Worm (Caenorhabditis elegans) whole organism, young adult: ENCODE data around the gene ttr-17.

Source experiments
- C06A6.2 ChIP-seq: fragments of 200-800 bp; sonication (Bioruptor generic); conservative IDR thresholded peaks from 2 replicates; pipeline ENCODE4 v1.3.6; 2022; ENCODE audit warnings: missing genetic modification characterization, missing compliant biosample characterization
- C17E4.6 ChIP-seq: fragments of 200-800 bp; sonication (Bioruptor generic); IDR thresholded peaks from 2 replicates; pipeline ENCODE4 v1.3.6; 2022; ENCODE audit warnings: missing genetic modification reagents, missing genetic modification characterization, missing compliant biosample characterization
- D2030.7 ChIP-seq: fragments of 200-800 bp; sonication (Bioruptor generic); IDR thresholded peaks from 2 replicates; pipeline ENCODE4 v1.3.6; 2022; ENCODE audit warnings: missing genetic modification reagents, missing genetic modification characterization, missing compliant biosample characterization
- F10E7.11 ChIP-seq: sonication (generic microtip); optimal IDR thresholded peaks from 2 replicates; lab custom pipeline; 2017; ENCODE audit warnings: mild to moderate bottlenecking, missing genetic modification characterization, moderate library complexity, missing compliant biosample characterization
- F49E8.2 ChIP-seq: sonication (generic microtip); optimal IDR thresholded peaks from 3 replicates; lab custom pipeline; 2017; ENCODE audit warnings: missing genetic modification characterization, mild to moderate bottlenecking, missing compliant biosample characterization, antibody characterized with exemption, moderate library complexity; ENCODE audit not compliant: insufficient read depth
- F52B5.7 ChIP-seq: sonication (generic microtip); optimal IDR thresholded peaks from 2 replicates; lab custom pipeline; 2016; ENCODE audit warnings: mild to moderate bottlenecking, missing genetic modification characterization, missing compliant biosample characterization
- K11D2.4 ChIP-seq: fragments of 200-800 bp; sonication (Bioruptor generic); IDR thresholded peaks from 2 replicates; pipeline ENCODE4 v1.3.6; 2022; ENCODE audit warnings: missing genetic modification reagents, missing genetic modification characterization, missing compliant biosample characterization
- T26A5.8 ChIP-seq: sonication (generic microtip); optimal IDR thresholded peaks from 2 replicates; lab custom pipeline; 2016; ENCODE audit warnings: missing genetic modification characterization, missing compliant biosample characterization
- aptf-2 ChIP-seq: fragments of 200-800 bp; sonication (Bioruptor generic); conservative IDR thresholded peaks from 2 replicates; pipeline ENCODE4 v1.3.6; 2022; ENCODE audit warnings: missing genetic modification reagents, missing genetic modification characterization, missing compliant biosample characterization
- aptf-3 ChIP-seq: fragments of 200-800 bp; sonication (Bioruptor generic); IDR thresholded peaks from 2 replicates; pipeline ENCODE4 v1.3.6; 2022; ENCODE audit warnings: missing genetic modification characterization, missing compliant biosample characterization
- athp-1 ChIP-seq: sonication (generic microtip); optimal IDR thresholded peaks from 2 replicates; lab custom pipeline; 2017; ENCODE audit warnings: mild to moderate bottlenecking, missing genetic modification characterization, missing compliant biosample characterization
- attf-3 ChIP-seq: fragments of 200-800 bp; sonication (Bioruptor generic); conservative IDR thresholded peaks from 2 replicates; pipeline ENCODE4 v1.3.6; 2022; ENCODE audit warnings: missing genetic modification reagents, missing genetic modification characterization, missing compliant biosample characterization
- attf-5 ChIP-seq: fragments of 200-800 bp; sonication (Bioruptor generic); optimal IDR thresholded peaks from 2 replicates; lab custom pipeline; 2018; ENCODE audit warnings: mild to moderate bottlenecking, missing genetic modification characterization, missing compliant biosample characterization
- attf-6 ChIP-seq: fragments of 200-800 bp; sonication (Bioruptor generic); IDR thresholded peaks from 2 replicates; pipeline ENCODE4 v1.3.6; 2022; ENCODE audit warnings: missing genetic modification reagents, missing genetic modification characterization, missing compliant biosample characterization
- bed-2 ChIP-seq: fragments of 200-800 bp; sonication (Bioruptor generic); IDR thresholded peaks from 2 replicates; pipeline ENCODE4 v1.3.6; 2022; ENCODE audit warnings: missing genetic modification reagents, missing genetic modification characterization, missing compliant biosample characterization
- ccch-3 ChIP-seq: fragments of 200-800 bp; sonication (Bioruptor generic); optimal IDR thresholded peaks from 2 replicates; lab custom pipeline; 2018; ENCODE audit warnings: mild to moderate bottlenecking, missing genetic modification characterization, missing compliant biosample characterization
- cebp-2 ChIP-seq: fragments of 200-800 bp; sonication (Bioruptor generic); IDR thresholded peaks from 2 replicates; pipeline ENCODE4 v1.3.6; 2022; ENCODE audit warnings: missing genetic modification characterization, missing compliant biosample characterization
- ceh-91 ChIP-seq: fragments of 200-800 bp; sonication (Bioruptor generic); IDR thresholded peaks from 2 replicates; pipeline ENCODE4 v1.3.6; 2022; ENCODE audit warnings: missing genetic modification reagents, missing genetic modification characterization, missing compliant biosample characterization
- chd-7 ChIP-seq: sonication (generic microtip); optimal IDR thresholded peaks from 2 replicates; lab custom pipeline; 2016; ENCODE audit warnings: mild to moderate bottlenecking, missing genetic modification characterization, moderate library complexity, missing compliant biosample characterization
- dpff-1 ChIP-seq: sonication (generic microtip); optimal IDR thresholded peaks from 2 replicates; lab custom pipeline; 2017; ENCODE audit warnings: mild to moderate bottlenecking, missing genetic modification characterization, missing compliant biosample characterization
- ekl-4 ChIP-seq: fragments of 200-800 bp; sonication (Bioruptor generic); IDR thresholded peaks from 2 replicates; pipeline ENCODE4 v1.3.6; 2022; ENCODE audit warnings: missing genetic modification reagents, missing genetic modification characterization, missing compliant biosample characterization
- fkh-3 ChIP-seq: sonication (generic microtip); optimal IDR thresholded peaks from 2 replicates; lab custom pipeline; 2016; ENCODE audit warnings: mild to moderate bottlenecking, missing genetic modification characterization, missing compliant biosample characterization
- gei-17 ChIP-seq: fragments of 200-800 bp; sonication (Bioruptor generic); optimal IDR thresholded peaks from 2 replicates; lab custom pipeline; 2018; ENCODE audit warnings: mild to moderate bottlenecking, missing genetic modification characterization, missing compliant biosample characterization
- him-1 ChIP-seq: sonication (generic microtip); optimal IDR thresholded peaks from 2 replicates; lab custom pipeline; 2016; ENCODE audit warnings: missing genotype, missing genetic modification reagents, missing genetic modification characterization, missing compliant biosample characterization
- hlh-12 ChIP-seq: sonication (generic microtip); optimal IDR thresholded peaks from 2 replicates; lab custom pipeline; 2016; ENCODE audit warnings: missing genetic modification characterization, missing compliant biosample characterization
- let-526 ChIP-seq: fragments of 200-800 bp; sonication (Bioruptor generic); IDR thresholded peaks from 2 replicates; pipeline ENCODE4 v1.3.6; 2022; ENCODE audit warnings: missing genetic modification reagents, missing genetic modification characterization, missing compliant biosample characterization
- let-607 ChIP-seq, 2 experiments: fragments of 200-800 bp in 1 of 2; sonication (Bioruptor generic) in 1 of 2; sonication (generic microtip) in 1 of 2; optimal IDR thresholded peaks; 2 replicates each; lab custom pipeline; 2016 to 2018; ENCODE audit warnings: mild to moderate bottlenecking in 2 of 2, missing compliant biosample characterization in 2 of 2, missing genetic modification characterization in 2 of 2, moderate library complexity in 2 of 2, missing genotype in 1 of 2
- lin-26 ChIP-seq: fragments of 200-800 bp; sonication (Bioruptor generic); IDR thresholded peaks from 2 replicates; pipeline ENCODE4 v1.3.6; 2022; ENCODE audit warnings: missing genetic modification reagents, missing genetic modification characterization, missing compliant biosample characterization
- lin-40 ChIP-seq: sonication (generic microtip); optimal IDR thresholded peaks from 2 replicates; lab custom pipeline; 2016; ENCODE audit warnings: missing genetic modification characterization, mild to moderate bottlenecking, missing compliant biosample characterization, missing genotype, missing genetic modification reagents
- lsl-1 ChIP-seq: fragments of 200-800 bp; sonication (Bioruptor generic); optimal IDR thresholded peaks from 2 replicates; lab custom pipeline; 2018; ENCODE audit warnings: mild to moderate bottlenecking, missing genetic modification characterization, moderate library complexity, missing compliant biosample characterization
- lsy-27 ChIP-seq: sonication (generic microtip); optimal IDR thresholded peaks from 2 replicates; lab custom pipeline; 2017; ENCODE audit warnings: missing genetic modification characterization, mild to moderate bottlenecking, missing compliant biosample characterization, antibody characterized with exemption, missing genotype, borderline replicate concordance; ENCODE audit not compliant: insufficient read depth
- mel-28 ChIP-seq: sonication (generic microtip); optimal IDR thresholded peaks from 2 replicates; lab custom pipeline; 2016; ENCODE audit warnings: borderline replicate concordance, mild to moderate bottlenecking, missing genetic modification characterization, missing compliant biosample characterization
- nfya-1 ChIP-seq: sonication (generic microtip); optimal IDR thresholded peaks from 2 replicates; lab custom pipeline; 2017; ENCODE audit warnings: antibody characterized with exemption, missing compliant biosample characterization, missing genetic modification characterization, borderline replicate concordance; ENCODE audit not compliant: insufficient read depth
- nhr-27 ChIP-seq: fragments of 200-800 bp; sonication (Bioruptor generic); optimal IDR thresholded peaks from 2 replicates; lab custom pipeline; 2018; ENCODE audit warnings: mild to moderate bottlenecking, missing genetic modification characterization, moderate library complexity, missing compliant biosample characterization
- nhr-80 ChIP-seq: sonication (generic microtip); optimal IDR thresholded peaks from 2 replicates; lab custom pipeline; 2016; ENCODE audit warnings: missing genetic modification characterization, missing compliant biosample characterization
- somi-1 ChIP-seq: fragments of 200-800 bp; sonication (Bioruptor generic); optimal IDR thresholded peaks from 2 replicates; lab custom pipeline; 2018; ENCODE audit warnings: mild to moderate bottlenecking, missing genetic modification characterization, missing compliant biosample characterization
- tlf-1 ChIP-seq: fragments of 200-800 bp; sonication (Bioruptor generic); optimal IDR thresholded peaks from 2 replicates; lab custom pipeline; 2018; ENCODE audit warnings: mild to moderate bottlenecking, missing genetic modification characterization, missing compliant biosample characterization
- unc-130 ChIP-seq: sonication (generic microtip); optimal IDR thresholded peaks from 2 replicates; lab custom pipeline; 2016; ENCODE audit warnings: missing genetic modification reagents, missing genetic modification characterization, missing compliant biosample characterization
- ztf-22 ChIP-seq: fragments of 200-800 bp; sonication (Bioruptor generic); optimal IDR thresholded peaks from 2 replicates; lab custom pipeline; 2018; ENCODE audit warnings: mild to moderate bottlenecking, missing genetic modification characterization, moderate library complexity, missing compliant biosample characterization
- ztf-28 ChIP-seq: fragments of 200-800 bp; sonication (Bioruptor generic); IDR thresholded peaks from 2 replicates; pipeline ENCODE4 v1.3.6; 2022; ENCODE audit warnings: missing genetic modification reagents, missing genetic modification characterization, missing compliant biosample characterization
- ztf-3 ChIP-seq: fragments of 200-800 bp; sonication (Bioruptor generic); optimal IDR thresholded peaks from 2 replicates; lab custom pipeline; 2018; ENCODE audit warnings: mild to moderate bottlenecking, missing genetic modification characterization, missing compliant biosample characterization

The ttr-17 gene

DNA sequence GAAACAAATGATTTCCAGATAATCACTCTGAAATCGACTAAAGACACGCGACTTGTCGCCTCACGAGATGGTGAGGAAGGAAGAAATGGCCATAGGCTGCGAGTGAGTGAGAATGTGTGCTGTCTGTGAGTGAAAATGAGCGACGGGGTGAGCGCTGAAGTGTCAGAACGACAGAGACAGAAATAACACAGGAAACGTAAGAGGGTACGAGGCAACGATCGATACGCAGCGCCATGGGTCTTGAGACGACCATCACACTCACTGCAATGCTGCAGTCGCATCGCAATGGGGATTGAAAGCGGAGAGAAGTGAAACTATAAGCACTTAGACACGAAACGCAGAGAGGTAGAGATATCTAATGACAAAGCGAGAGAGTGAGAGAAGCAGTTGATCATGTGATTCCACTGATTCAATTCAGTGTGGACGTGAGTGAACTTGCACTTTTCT is 16.0 kb upstream of the ttr-17 start (continued):
- TF ChIP-seq let-607 (tag; optimal IDR thresholded peaks at IDR 0.05; lab: Kevin White, UChicago) (peak; percentile 85 to 87), fkh-3 (no peak), lin-26 (peak; percentile 69; the same call in 1 of the 2 replicates), ztf-22 (GFP tag; lab: Kevin White, UChicago) (peak; percentile 81), F49E8.2 (tag; lab: Kevin White, UChicago) (no peak), athp-1 (tag; lab: Kevin White, UChicago) (peak; percentile 85), chd-7 (tag; lab: Kevin White, UChicago) (peak; percentile 90), him-1 (no peak), K11D2.4 (GFP tag; lab: Robert Waterston, UW) (peak; percentile 86; the same call in 1 of the 2 replicates), ekl-4 (GFP tag; lab: Robert Waterston, UW) (peak; percentile 74), C17E4.6 (0 out of 2 replicates have a peak, but pooled peaks have one; percentile 41), lin-40 (tag; lab: Kevin White, UChicago) (peak; percentile 93), tlf-1 (GFP tag; lab: Kevin White, UChicago) (peak; percentile 81), lsl-1 (GFP tag; lab: Kevin White, UChicago) (no peak), dpff-1 (tag; lab: Kevin White, UChicago) (no peak), aptf-3 (GFP tag; lab: Robert Waterston, UW) (no peak), aptf-2 (no peak), somi-1 (GFP tag; lab: Kevin White, UChicago) (peak; percentile 74), bed-2 (peak; percentile 30; the same call in 1 of the 2 replicates), attf-3 (GFP tag; lab: Robert Waterston, UW) (no peak), D2030.7 (GFP tag; lab: Robert Waterston, UW) (no peak), nhr-80 (tag; lab: Kevin White, UChicago) (peak; percentile 75), ceh-91 (GFP tag; lab: Robert Waterston, UW) (no peak), unc-130 (GFP tag; lab: Kevin White, UChicago) (no peak), mel-28 (tag; lab: Kevin White, UChicago) (peak; percentile 65), nfya-1 (tag; lab: Kevin White, UChicago) (no peak), nhr-27 (no peak), C06A6.2 (GFP tag; lab: Robert Waterston, UW) (peak; percentile 89), attf-6 (GFP tag; lab: Robert Waterston, UW) (peak; percentile 13; the same call in 1 of the 2 replicates), let-526 (0 out of 2 replicates have a peak, but pooled peaks have one; percentile 60), lsy-27 (tag; lab: Kevin White, UChicago) (no peak), hlh-12 (no peak), T26A5.8 (tag; lab: Kevin White, UChicago) (no peak), ccch-3 (no peak), F52B5.7 (tag; lab: Kevin White, UChicago) (peak; percentile 11), F10E7.11 (tag; lab: Kevin White, UChicago) (peak; percentile 0), ztf-3 (GFP tag; lab: Kevin White, UChicago) (no peak), attf-5 (peak; percentile 89), ztf-28 (no peak)

DNA sequence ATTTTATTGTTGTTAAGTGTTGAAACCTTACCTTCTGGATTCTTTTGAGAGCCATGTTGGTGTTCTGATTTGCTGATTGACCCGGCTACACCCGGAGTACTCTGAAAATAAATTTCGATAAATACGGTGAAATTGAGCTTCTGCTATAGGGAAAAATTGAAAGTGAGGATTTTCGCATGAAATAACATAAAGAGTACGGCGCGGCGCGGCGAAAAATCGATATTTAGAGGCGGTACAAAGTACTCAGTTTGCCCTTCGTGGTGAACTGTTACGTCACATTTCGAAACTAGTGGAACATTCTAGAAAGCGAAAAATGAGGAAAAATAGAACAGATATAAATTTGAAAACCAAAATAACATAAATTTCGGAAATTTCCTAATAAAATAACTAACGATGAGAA is 15.3 kb upstream of the ttr-17 start, which contains the start of gene let-70:
let-70 (minus strand) TSS at position 101 of the 400 bp plus-strand sequence.
- TF ChIP-seq cebp-2 = 0 out of 2 replicates have a peak, but pooled peaks have one; percentile 20
- TF ChIP-seq gei-17 (GFP tag; lab: Kevin White, UChicago) = no peak
